Fruit fly (Drosophila melanogaster): ENCODE results near the gene Spn28Dc.

Gene Spn28Dc

dm6 chr2L:7965808-7966460 lies 41.1 kb downstream of the Spn28Dc start:
- peak; percentile 3 for TF ChIP-seq CG17801 (GFP tag; optimal IDR thresholded peaks at IDR 0.05; ENCODE audit: partially characterized antibody)

- TF ChIP-seq CG17801 (GFP tag; optimal IDR thresholded peaks at IDR 0.05; ENCODE audit: partially characterized antibody), result peak; percentile 38
These were observed 42.4 kb downstream of the Spn28Dc start for dm6 chr2L:7964611-7965010.

dm6 chr2L:7962881-7963280 lies 44.1 kb downstream of the Spn28Dc start:
- no peak for TF ChIP-seq CG17801 (GFP tag; optimal IDR thresholded peaks at IDR 0.05; ENCODE audit: partially characterized antibody)

dm6 chr2L:7962237-7962636 lies 44.8 kb downstream of the Spn28Dc start:
- no peak for TF ChIP-seq CG17801 (GFP tag; optimal IDR thresholded peaks at IDR 0.05; ENCODE audit: partially characterized antibody)

- peak; percentile 44 for TF ChIP-seq CG17801 (GFP tag; optimal IDR thresholded peaks at IDR 0.05; ENCODE audit: partially characterized antibody)
These were observed 46.2 kb downstream of the Spn28Dc start for dm6 chr2L:7960581-7961530.

dm6 chr2L:7957068-7957868 lies 49.7 kb downstream of the Spn28Dc start:
- TF ChIP-seq CG17801 (GFP tag; optimal IDR thresholded peaks at IDR 0.05; ENCODE audit: partially characterized antibody), result no peak

dm6 chr2L:7956310-7957067 lies 50.5 kb downstream of the Spn28Dc start:
- TF ChIP-seq CG17801 (GFP tag; optimal IDR thresholded peaks at IDR 0.05; ENCODE audit: partially characterized antibody), result no peak

- TF ChIP-seq CG17801 (GFP tag; optimal IDR thresholded peaks at IDR 0.05; ENCODE audit: partially characterized antibody), result no peak
These were observed 52.4 kb downstream of the Spn28Dc start for dm6 chr2L:7954588-7954987.

All from ovary, adult (tissue).